Fruit fly (Drosophila melanogaster) whole organism, adult: ENCODE data around the gene Dpy-30L1.

Source experiments
- CG11617 ChIP-seq: fragments of 200-800 bp; sonication (Bioruptor generic); optimal IDR thresholded peaks from 2 replicates; lab custom pipeline; 2017; ENCODE audit warnings: mild to moderate bottlenecking, missing biosample characterization, missing genetic modification reagents, missing genetic modification characterization
- CG12768 ChIP-seq: fragments of 200-800 bp; sonication (Bioruptor generic); optimal IDR thresholded peaks from 2 replicates; lab custom pipeline; 2017; ENCODE audit warnings: missing biosample characterization, missing genetic modification characterization, mild to moderate bottlenecking, moderate library complexity, missing genetic modification reagents
- CG14711 ChIP-seq: fragments of 200-800 bp; sonication (Bioruptor generic); optimal IDR thresholded peaks from 2 replicates; lab custom pipeline; 2018; ENCODE audit warnings: missing biosample characterization, mild to moderate bottlenecking, missing genetic modification characterization, moderate library complexity
- CG1620 ChIP-seq: fragments of 200-800 bp; sonication (Bioruptor generic); optimal IDR thresholded peaks from 2 replicates; lab custom pipeline; 2016; ENCODE audit warnings: missing biosample characterization, missing genetic modification characterization
- CG5204 ChIP-seq: fragments of 200-800 bp; sonication (Bioruptor generic); optimal IDR thresholded peaks from 2 replicates; lab custom pipeline; 2016; ENCODE audit warnings: missing biosample characterization, missing genetic modification characterization
- CG7045 ChIP-seq: fragments of 200-800 bp; sonication (Bioruptor generic); optimal IDR thresholded peaks from 2 replicates; lab custom pipeline; 2017; ENCODE audit warnings: missing biosample characterization, mild to moderate bottlenecking, missing genetic modification characterization
- CG7101 ChIP-seq: fragments of 200-800 bp; sonication (Bioruptor generic); optimal IDR thresholded peaks from 2 replicates; lab custom pipeline; 2018; ENCODE audit warnings: missing biosample characterization, mild to moderate bottlenecking, missing genetic modification characterization, moderate library complexity
- Clk ChIP-seq: fragments of 200-800 bp; sonication (Bioruptor generic); optimal IDR thresholded peaks from 2 replicates; lab custom pipeline; 2017; ENCODE audit warnings: missing biosample characterization, missing genetic modification characterization
- Crg-1 ChIP-seq: fragments of 200-800 bp; sonication (Bioruptor generic); optimal IDR thresholded peaks from 2 replicates; lab custom pipeline; 2016; ENCODE audit warnings: missing biosample characterization, missing genetic modification characterization
- Hr96 ChIP-seq: fragments of 200-800 bp; sonication (Bioruptor generic); optimal IDR thresholded peaks from 2 replicates; lab custom pipeline; 2016; ENCODE audit warnings: missing biosample characterization, missing genetic modification characterization
- Mnt ChIP-seq: fragments of 200-800 bp; sonication (Bioruptor generic); optimal IDR thresholded peaks from 2 replicates; lab custom pipeline; 2016; ENCODE audit warnings: missing biosample characterization, mild to moderate bottlenecking, missing genetic modification characterization
- bab1 ChIP-seq: fragments of 200-800 bp; sonication (Bioruptor generic); optimal IDR thresholded peaks from 3 replicates; lab custom pipeline; 2019; ENCODE audit warnings: missing biosample characterization, mild to moderate bottlenecking, missing genetic modification characterization, moderate library complexity
- cic ChIP-seq: fragments of 200-800 bp; sonication (Bioruptor generic); optimal IDR thresholded peaks from 2 replicates; lab custom pipeline; 2017; ENCODE audit warnings: missing biosample characterization, mild to moderate bottlenecking, missing genetic modification characterization, moderate library complexity
- cnc ChIP-seq, 2 experiments: fragments of >200 bp; optimal IDR thresholded peaks; 2 replicates each; lab custom pipeline; 2017
- kay ChIP-seq: fragments of 200-800 bp; sonication (Bioruptor generic); peaks from one replicate; lab custom pipeline; 2016; ENCODE audit warnings: missing biosample characterization, missing genetic modification characterization, borderline replicate concordance
- ovo ChIP-seq: fragments of 200-800 bp; sonication (Bioruptor generic); optimal IDR thresholded peaks from 2 replicates; lab custom pipeline; 2016; ENCODE audit warnings: missing biosample characterization, missing genetic modification characterization
- pad ChIP-seq: fragments of 200-800 bp; sonication (Bioruptor generic); optimal IDR thresholded peaks from 3 replicates; lab custom pipeline; 2017; ENCODE audit warnings: missing biosample characterization, missing genetic modification characterization, mild to moderate bottlenecking, moderate library complexity, missing genetic modification reagents
- tj ChIP-seq: fragments of 200-800 bp; sonication (Bioruptor generic); optimal IDR thresholded peaks from 3 replicates; lab custom pipeline; 2017; ENCODE audit warnings: missing biosample characterization, mild to moderate bottlenecking, missing genetic modification characterization, moderate library complexity
- toe ChIP-seq: fragments of 200-800 bp; sonication (Bioruptor generic); optimal IDR thresholded peaks from 2 replicates; lab custom pipeline; 2016; ENCODE audit warnings: missing biosample characterization, missing genetic modification characterization

Dpy-30L1 gene

DNA sequence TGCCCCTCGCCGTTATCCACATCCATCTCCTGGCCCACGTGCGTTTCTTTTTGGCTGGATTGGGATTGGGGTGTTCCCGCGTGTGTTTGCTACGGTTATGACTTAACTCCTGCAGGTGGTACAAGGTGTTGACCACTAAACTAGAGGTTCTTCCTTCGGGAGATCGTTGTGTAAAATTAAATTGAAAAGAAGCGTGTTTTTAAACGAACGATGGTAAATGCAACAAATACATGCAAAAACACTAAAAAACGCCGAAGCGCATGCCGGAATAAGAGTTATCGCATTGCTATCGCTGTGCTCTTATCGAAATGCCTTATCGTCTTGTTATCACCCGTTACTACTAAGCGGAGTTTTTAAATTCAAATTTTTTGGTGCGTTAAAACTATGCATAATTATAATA, 37.3 kb downstream of the Dpy-30L1 start, which contains the start of gene CG6724:
Gene CG6724, minus strand, starts transcription at position 245 of the 400 bp plus-strand sequence.
- TF ChIP-seq CG5204 (no peak), pad (GFP tag; lab: Kevin White, UChicago) (no peak), Mnt (GFP tag; lab: Kevin White, UChicago) (peak; percentile 96), Clk (GFP tag; lab: Kevin White, UChicago) (no peak), bab1 (peak; percentile 16)

DNA sequence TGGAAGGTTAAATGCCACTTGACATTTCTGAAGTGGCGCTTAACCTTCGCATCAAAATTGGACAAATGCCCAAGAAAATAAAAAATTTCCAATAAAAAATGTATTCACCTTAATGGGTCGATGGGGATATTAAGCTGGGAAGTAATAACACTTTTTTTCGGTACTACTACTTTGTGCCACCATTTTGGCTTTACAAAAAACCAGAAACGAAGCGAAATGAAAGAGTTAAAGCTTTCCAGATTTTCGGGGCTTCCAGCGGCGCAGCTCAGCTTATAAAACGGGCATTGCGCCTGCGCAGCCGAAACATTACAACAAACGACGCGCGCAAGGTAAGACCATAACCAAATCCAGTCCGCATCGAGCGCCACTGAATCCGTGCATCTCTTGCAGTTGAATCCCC, 38.1 kb downstream of the Dpy-30L1 start, which contains the start of gene CG17127:
Gene CG17127, plus strand, starts transcription at position 301 of the 400 bp plus-strand sequence.
- TF ChIP-seq CG7045 (GFP tag; lab: Kevin White, UChicago) (no peak), pad (GFP tag; lab: Kevin White, UChicago) (no peak), kay (no peak), CG1620 (no peak), CG12768 (GFP tag; lab: Kevin White, UChicago) (no peak), CG5204 (no peak), cnc (optimal IDR thresholded peaks at IDR 0.05; lab: Kevin White, UChicago) (no peak), CG7101 (tag; lab: Kevin White, UChicago) (no peak), tj (GFP tag; lab: Kevin White, UChicago) (no peak), bab1 (no peak), Hr96 (GFP tag; lab: Kevin White, UChicago) (no peak), Mnt (GFP tag; lab: Kevin White, UChicago) (no peak), CG14711 (tag; lab: Kevin White, UChicago) (no peak), cic (no peak), Clk (GFP tag; lab: Kevin White, UChicago) (no peak)

DNA sequence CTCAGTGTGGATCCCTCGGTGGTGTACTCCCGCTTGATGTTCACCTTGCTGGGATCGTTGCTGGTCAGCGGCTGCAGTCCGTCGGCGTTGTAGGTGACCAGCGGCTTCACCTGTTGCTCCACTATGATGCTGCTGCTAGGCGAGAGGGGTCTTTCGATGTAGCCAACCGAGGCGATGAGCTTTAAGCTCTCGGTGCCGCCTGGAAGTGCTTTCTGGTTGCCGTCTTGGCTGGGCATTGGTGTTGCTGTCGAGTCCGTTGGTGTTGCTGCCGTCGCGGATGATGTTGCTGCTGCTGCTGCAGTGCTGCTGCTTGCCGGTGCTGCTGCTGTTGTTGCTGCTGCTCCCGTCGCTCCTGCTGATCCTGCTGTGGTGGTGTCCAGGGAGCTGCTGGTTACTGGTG, 41.6 kb downstream of the Dpy-30L1 start:
- TF ChIP-seq CG1620 (no peak), CG11617 (GFP tag; lab: Kevin White, UChicago) (no peak), Crg-1 (GFP tag; lab: Kevin White, UChicago) (no peak), cnc (optimal IDR thresholded peaks at IDR 0.05; lab: Kevin White, UChicago) (no peak), pad (GFP tag; lab: Kevin White, UChicago) (no peak), ovo (no peak), CG7101 (tag; lab: Kevin White, UChicago) (no peak), CG14711 (tag; lab: Kevin White, UChicago) (no peak)

DNA sequence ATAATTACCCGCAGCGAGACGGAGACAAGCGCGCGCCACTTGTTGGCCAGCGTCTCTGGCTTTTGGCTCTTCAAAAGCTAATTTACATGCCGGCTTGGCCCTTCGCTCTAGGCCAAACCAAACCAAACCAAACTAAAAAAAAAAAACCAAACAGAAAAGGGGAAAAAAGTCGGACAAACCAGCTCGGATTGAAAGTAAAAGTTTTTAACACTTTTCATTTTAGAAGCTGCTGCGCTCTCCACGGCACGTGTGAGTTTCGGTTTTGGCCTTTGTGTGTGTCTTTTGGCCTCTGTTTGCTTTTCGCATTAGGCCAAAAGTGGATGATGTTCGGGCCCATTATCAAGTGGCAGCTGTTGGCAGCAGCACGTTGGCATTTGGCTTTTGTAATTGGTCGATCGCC, 48.8 kb downstream of the Dpy-30L1 start:
- no peak for TF ChIP-seq Hr96 (GFP tag; lab: Kevin White, UChicago)
- no peak for TF ChIP-seq cnc (optimal IDR thresholded peaks at IDR 0.05; lab: Kevin White, UChicago)
- no peak for TF ChIP-seq Crg-1 (GFP tag; lab: Kevin White, UChicago)
- no peak for TF ChIP-seq CG1620
- no peak for TF ChIP-seq toe (GFP tag; lab: Kevin White, UChicago)
- TF ChIP-seq tj (GFP tag; lab: Kevin White, UChicago): no peak
- TF ChIP-seq cic: no peak
- no peak for TF ChIP-seq CG7045 (GFP tag; lab: Kevin White, UChicago)
- no peak for TF ChIP-seq kay
